Fruit fly (Drosophila melanogaster) whole organism: ENCODE measurements around the gene Ets97D.

ENCODE experiments used
- CG8478 ChIP-seq: fragments of >200 bp; optimal IDR thresholded peaks from 2 replicates; lab custom pipeline; 2018; ENCODE audit warnings: inconsistent platforms
- Dll ChIP-seq: fragments of >200 bp; optimal IDR thresholded peaks from 2 replicates; lab custom pipeline; 2017
- EcR ChIP-seq, 2 experiments: fragments of >200 bp; optimal IDR thresholded peaks; 2 replicates each; lab custom pipeline; 2017; ENCODE audit warnings: missing biosample characterization in 2 of 2, missing genetic modification characterization in 2 of 2, missing genetic modification reagents in 2 of 2
- pan ChIP-seq: fragments of >200 bp; optimal IDR thresholded peaks from 2 replicates; lab custom pipeline; 2017
- psq ChIP-seq: fragments of >200 bp; optimal IDR thresholded peaks from 2 replicates; lab custom pipeline; 2017
- usp ChIP-seq: fragments of >200 bp; optimal IDR thresholded peaks from 2 replicates; lab custom pipeline; 2017; ENCODE audit warnings: missing biosample characterization, missing genetic modification characterization, mixed read lengths

The Ets97D gene

dm6 chr3R:26883015-26883292, 29.7 kb downstream of the Ets97D start:
- TF ChIP-seq CG8478 (no peak), EcR (GFP tag; optimal IDR thresholded peaks at IDR 0.05; lab: Kevin White, UChicago) (no peak), pan (lab: Kevin White, UChicago) (no peak), psq (no peak), Dll (lab: Kevin White, UChicago) (no peak), usp (GFP tag; lab: Kevin White, UChicago) (no peak)

dm6 chr3R:26882230-26883014, 30.3 kb downstream of the Ets97D start:
- TF ChIP-seq Dll (lab: Kevin White, UChicago), result no peak
- TF ChIP-seq pan (lab: Kevin White, UChicago), result no peak
- no peak for TF ChIP-seq CG8478
- no peak for TF ChIP-seq usp (GFP tag; lab: Kevin White, UChicago)
- no peak for TF ChIP-seq EcR (GFP tag; optimal IDR thresholded peaks at IDR 0.05; lab: Kevin White, UChicago)
- no peak for TF ChIP-seq psq

- TF ChIP-seq psq (no peak), Dll (lab: Kevin White, UChicago) (no peak), CG8478 (no peak), EcR (GFP tag; optimal IDR thresholded peaks at IDR 0.05; lab: Kevin White, UChicago) (no peak), pan (lab: Kevin White, UChicago) (no peak), usp (GFP tag; lab: Kevin White, UChicago) (no peak)
Measured at dm6 chr3R:26881121-26881895, 31.4 kb downstream of the Ets97D start, which contains the start of the genes ro and T48. Gene ro (minus strand): TSS chr3R:26881171. Gene T48 (plus strand): TSS chr3R:26881734.

dm6 chr3R:26876851-26877250, 35.8 kb downstream of the Ets97D start:
- no peak for TF ChIP-seq usp (GFP tag; lab: Kevin White, UChicago)
- TF ChIP-seq psq, result no peak
- TF ChIP-seq pan (lab: Kevin White, UChicago), result no peak
- no peak for TF ChIP-seq CG8478

dm6 chr3R:26876432-26876831, 36.3 kb downstream of the Ets97D start, which contains the start of gene CG5500:
Gene CG5500 (plus strand): TSS chr3R:26876630.
- TF ChIP-seq psq (no peak), EcR (GFP tag; optimal IDR thresholded peaks at IDR 0.05; lab: Kevin White, UChicago) (no peak), usp (GFP tag; lab: Kevin White, UChicago) (no peak), Dll (lab: Kevin White, UChicago) (no peak), pan (lab: Kevin White, UChicago) (no peak), CG8478 (no peak)

dm6 chr3R:26875544-26876027, 37.1 kb downstream of the Ets97D start, which contains the start of gene Rb97D:
Gene Rb97D (minus strand): TSS chr3R:26875742.
- TF ChIP-seq CG8478 (no peak), usp (GFP tag; lab: Kevin White, UChicago) (no peak)

- TF ChIP-seq CG8478, result no peak
- TF ChIP-seq EcR (GFP tag; optimal IDR thresholded peaks at IDR 0.05; lab: Kevin White, UChicago), result no peak
- TF ChIP-seq psq, result no peak
- TF ChIP-seq Dll (lab: Kevin White, UChicago), result no peak
- no peak for TF ChIP-seq usp (GFP tag; lab: Kevin White, UChicago)
- no peak for TF ChIP-seq pan (lab: Kevin White, UChicago)
Measured at dm6 chr3R:26871852-26872251, 40.8 kb downstream of the Ets97D start, which contains the start of gene SPARC. Gene SPARC (minus strand): TSS chr3R:26871995.

- TF ChIP-seq usp (GFP tag; lab: Kevin White, UChicago) (no peak), CG8478 (no peak), Dll (lab: Kevin White, UChicago) (no peak), EcR (GFP tag; optimal IDR thresholded peaks at IDR 0.05; lab: Kevin White, UChicago) (no peak), psq (no peak), pan (lab: Kevin White, UChicago) (no peak)
Measured at dm6 chr3R:26871061-26871460, 41.6 kb downstream of the Ets97D start.

- TF ChIP-seq Dll (lab: Kevin White, UChicago), result no peak
- no peak for TF ChIP-seq psq
- no peak for TF ChIP-seq CG8478
- no peak for TF ChIP-seq pan (lab: Kevin White, UChicago)
- TF ChIP-seq usp (GFP tag; lab: Kevin White, UChicago), result no peak
- no peak for TF ChIP-seq EcR (GFP tag; optimal IDR thresholded peaks at IDR 0.05; lab: Kevin White, UChicago)
Measured at dm6 chr3R:26870494-26870893, 42.2 kb downstream of the Ets97D start.

dm6 chr3R:26869431-26869830, 43.3 kb downstream of the Ets97D start:
- TF ChIP-seq psq (no peak), pan (lab: Kevin White, UChicago) (no peak), CG8478 (no peak), EcR (GFP tag; optimal IDR thresholded peaks at IDR 0.05; lab: Kevin White, UChicago) (no peak), usp (GFP tag; lab: Kevin White, UChicago) (no peak), Dll (lab: Kevin White, UChicago) (no peak)

dm6 chr3R:26867457-26868044, 45.1 kb downstream of the Ets97D start:
- TF ChIP-seq pan (lab: Kevin White, UChicago), result no peak
- no peak for TF ChIP-seq psq
- TF ChIP-seq CG8478, result no peak
- TF ChIP-seq Dll (lab: Kevin White, UChicago), result no peak
- TF ChIP-seq usp (GFP tag; lab: Kevin White, UChicago), result no peak
